Fruit fly (Drosophila melanogaster) whole organism, embryonic: ENCODE data around the gene Ptp99A.
A peak's percentile ranks its signal among the peaks of the same experiment; 100 is the strongest.

Source experiments
- CG31441 ChIP-seq: fragments of 200-800 bp; sonication (Bioruptor generic); IDR thresholded peaks from 2 replicates; pipeline ENCODE4 v1.3.6; 2022; ENCODE audit warnings: missing biosample characterization, missing genetic modification characterization
- CG7556 ChIP-seq: fragments of 200-800 bp; sonication (Bioruptor generic); optimal IDR thresholded peaks from 2 replicates; lab custom pipeline; 2017; ENCODE audit warnings: missing biosample characterization, mild to moderate bottlenecking, missing genetic modification characterization
- Dref ChIP-seq: fragments of 200-800 bp; sonication (Bioruptor generic); IDR thresholded peaks from 2 replicates; pipeline ENCODE4 v1.3.6; 2022; ENCODE audit warnings: missing biosample characterization, missing genetic modification characterization
- Ptx1 ChIP-seq: fragments of 200-800 bp; sonication (Bioruptor generic); IDR thresholded peaks from 2 replicates; pipeline ENCODE4 v1.3.6; 2022; ENCODE audit warnings: missing biosample characterization, missing genetic modification characterization
- eve ChIP-seq, 2 experiments: fragments of >200 bp; optimal IDR thresholded peaks; 2 replicates each; lab custom pipeline; 2017; ENCODE audit warnings: missing biosample characterization in 2 of 2, missing genetic modification characterization in 2 of 2
- maf-S ChIP-seq: fragments of 200-800 bp; sonication (Bioruptor generic); optimal IDR thresholded peaks from 2 replicates; lab custom pipeline; 2016; ENCODE audit warnings: missing biosample characterization, missing genetic modification characterization
- org-1 ChIP-seq: fragments of 200-800 bp; sonication (Bioruptor generic); optimal IDR thresholded peaks from 2 replicates; lab custom pipeline; 2017; ENCODE audit warnings: missing biosample characterization, missing genetic modification characterization
- zfh1 ChIP-seq: fragments of 200-800 bp; sonication (Bioruptor generic); IDR thresholded peaks from 3 replicates; pipeline ENCODE4 v1.3.6; 2022; ENCODE audit warnings: missing biosample characterization, missing genetic modification characterization

- TF ChIP-seq org-1 (GFP tag; lab: Kevin White, UChicago) (no peak), CG7556 (GFP tag; lab: Kevin White, UChicago) (no peak), maf-S (GFP tag; lab: Kevin White, UChicago) (no peak), Ptx1 (no peak), Dref (no peak), eve (GFP tag; optimal IDR thresholded peaks at IDR 0.05; lab: Kevin White, UChicago) (no peak), CG31441 (no peak), zfh1 (GFP tag; lab: Robert Waterston, UW) (0 out of 3 replicates have a peak, but pooled peaks have one; percentile 19)
Measured at dm6 chr3R:29461846-29462245, 84.4 kb downstream of the Ptp99A start.
